Fruit fly (Drosophila melanogaster): ENCODE data around the gene CG5746.

Gene CG5746

DNA sequence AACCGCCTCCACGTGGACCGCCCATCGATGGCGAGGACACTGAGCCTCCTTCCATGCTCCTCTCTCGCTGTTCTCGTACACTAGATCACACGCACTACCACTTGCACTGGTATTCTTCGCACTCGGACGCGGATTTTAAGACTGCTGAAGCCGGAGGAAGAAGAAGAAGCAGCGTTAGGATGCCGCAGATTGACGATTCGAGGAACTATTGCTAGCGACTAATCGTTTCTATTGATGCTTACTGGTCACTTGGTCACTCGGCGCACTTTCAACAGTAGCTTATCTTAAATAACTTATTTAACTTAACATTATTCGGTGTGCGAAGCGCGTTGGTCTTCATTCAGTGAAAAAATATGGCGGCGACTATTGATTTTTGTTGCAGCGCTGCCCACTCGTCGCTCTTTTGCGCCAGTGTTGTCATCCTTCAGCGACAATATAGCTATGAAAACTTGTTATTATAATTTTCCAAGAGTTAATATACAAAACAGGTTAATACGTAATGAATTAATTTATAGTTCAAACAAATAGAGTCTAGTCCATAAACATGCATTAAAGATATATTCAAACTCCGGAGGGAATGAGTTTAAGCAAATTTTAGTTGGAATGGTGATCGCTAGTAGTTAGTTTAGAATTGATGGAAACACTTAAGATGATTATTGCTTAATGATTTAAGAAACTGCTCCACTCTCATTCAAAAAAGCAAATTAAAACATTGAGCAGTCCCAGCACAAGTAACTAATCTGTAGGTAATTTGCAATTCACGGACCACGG lies at the start of gene CG5746, which contains the start of gene CG6454:
TSS of gene CG5746 (minus strand) at position 372 of the 771 bp plus-strand sequence.
TSS of gene CG6454 (plus strand) at position 763 of the 771 bp plus-strand sequence.
- TF ChIP-seq Dll (optimal IDR thresholded peaks at IDR 0.05) (no peak), pan (optimal IDR thresholded peaks at IDR 0.05) (no peak), EcR (GFP tag; optimal IDR thresholded peaks at IDR 0.05) (no peak), CG8478 (optimal IDR thresholded peaks at IDR 0.05) (no peak)

DNA sequence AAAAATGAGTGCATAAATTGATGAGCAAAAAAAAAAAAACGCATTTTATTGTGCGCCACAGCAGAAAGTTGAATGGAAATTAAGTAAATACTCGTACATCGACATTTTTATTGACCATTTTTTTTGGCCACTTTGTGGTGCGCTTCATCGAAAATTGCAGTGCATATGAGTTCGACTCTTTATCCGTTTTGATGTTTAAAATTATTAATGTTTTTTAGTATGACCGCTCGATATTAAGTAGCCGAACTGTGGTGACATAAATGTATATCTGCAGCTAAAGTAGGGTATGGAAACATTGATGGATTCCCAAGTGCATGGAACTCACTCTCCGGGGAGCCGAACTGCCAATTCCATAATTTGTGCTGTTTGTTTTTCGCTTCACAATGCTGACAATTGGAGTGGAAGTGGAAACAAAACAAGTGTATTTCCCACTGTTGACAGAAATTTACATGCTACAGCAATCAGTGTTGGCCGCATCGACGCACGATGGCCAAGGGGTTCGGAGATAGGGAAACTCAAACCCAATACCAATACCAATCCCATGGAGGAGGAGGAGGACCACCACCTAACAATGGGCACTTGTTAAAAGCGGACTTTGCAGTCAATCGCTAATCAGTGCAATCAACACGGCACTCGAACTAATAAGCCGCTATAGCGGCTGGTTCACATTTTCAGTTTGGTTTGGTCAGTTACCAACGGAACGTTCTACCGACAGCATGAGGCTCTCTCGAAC lies 43.8 kb upstream of the CG5746 start, which contains the start of gene CG13616:
TSS of gene CG13616 (plus strand) at position 683 of the 733 bp plus-strand sequence.
- TF ChIP-seq Dll (optimal IDR thresholded peaks at IDR 0.05) (no peak), CG8478 (optimal IDR thresholded peaks at IDR 0.05) (no peak), psq (optimal IDR thresholded peaks at IDR 0.05) (no peak), EcR (GFP tag; optimal IDR thresholded peaks at IDR 0.05) (no peak), usp (GFP tag; optimal IDR thresholded peaks at IDR 0.05) (no peak), pan (optimal IDR thresholded peaks at IDR 0.05) (no peak)

DNA sequence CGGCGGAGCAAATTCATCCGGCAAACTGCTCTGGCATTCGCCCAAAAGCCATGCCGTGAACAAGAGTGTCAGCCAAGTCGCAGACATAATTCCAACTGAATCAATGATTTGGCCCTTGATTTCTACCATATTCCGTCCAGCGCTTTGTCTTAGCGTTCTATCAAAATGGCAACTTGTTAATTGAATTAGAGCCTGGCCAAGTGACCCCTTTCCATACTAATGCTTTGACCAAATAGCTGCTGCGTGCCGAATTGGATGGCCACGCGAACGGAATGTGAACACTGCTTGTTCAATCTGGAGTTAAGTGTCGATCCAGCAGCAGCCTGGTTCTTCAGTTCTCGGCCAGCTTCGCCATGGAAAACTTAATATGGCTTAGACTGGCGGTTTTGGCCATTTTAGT lies 41.6 kb upstream of the CG5746 start, which contains the start of the genes CG5768 and CG13615:
TSS of gene CG5768 (minus strand) at position 101 of the 400 bp plus-strand sequence.
TSS of gene CG13615 (plus strand) at position 280 of the 400 bp plus-strand sequence.
- TF ChIP-seq Dll (optimal IDR thresholded peaks at IDR 0.05) (no peak), pan (optimal IDR thresholded peaks at IDR 0.05) (no peak), usp (GFP tag; optimal IDR thresholded peaks at IDR 0.05) (no peak), psq (optimal IDR thresholded peaks at IDR 0.05) (no peak), EcR (GFP tag; optimal IDR thresholded peaks at IDR 0.05) (no peak), CG8478 (optimal IDR thresholded peaks at IDR 0.05) (no peak)

DNA sequence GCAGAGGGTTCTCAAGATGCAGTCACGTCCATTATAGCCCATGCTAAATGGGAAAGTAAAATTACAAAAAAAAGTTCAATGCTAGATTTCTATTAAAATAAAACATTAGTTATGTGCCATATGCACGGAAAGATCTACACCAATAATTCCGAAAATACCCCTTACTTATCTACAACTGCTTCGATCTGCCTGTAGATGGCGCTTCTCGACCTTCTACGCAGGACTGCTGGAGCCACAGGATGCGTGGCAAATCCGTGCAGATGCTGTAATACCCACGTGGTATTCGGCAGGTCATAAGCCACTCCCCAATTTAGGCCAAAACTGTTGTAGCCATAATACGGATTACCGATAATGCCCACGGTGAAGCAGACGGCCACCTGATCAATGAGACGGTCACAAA lies 37.8 kb upstream of the CG5746 start:
- TF ChIP-seq Dll (optimal IDR thresholded peaks at IDR 0.05) (no peak), CG8478 (optimal IDR thresholded peaks at IDR 0.05) (no peak), EcR (GFP tag; optimal IDR thresholded peaks at IDR 0.05) (no peak), usp (GFP tag; optimal IDR thresholded peaks at IDR 0.05) (no peak), pan (optimal IDR thresholded peaks at IDR 0.05) (no peak), psq (optimal IDR thresholded peaks at IDR 0.05) (no peak)

DNA sequence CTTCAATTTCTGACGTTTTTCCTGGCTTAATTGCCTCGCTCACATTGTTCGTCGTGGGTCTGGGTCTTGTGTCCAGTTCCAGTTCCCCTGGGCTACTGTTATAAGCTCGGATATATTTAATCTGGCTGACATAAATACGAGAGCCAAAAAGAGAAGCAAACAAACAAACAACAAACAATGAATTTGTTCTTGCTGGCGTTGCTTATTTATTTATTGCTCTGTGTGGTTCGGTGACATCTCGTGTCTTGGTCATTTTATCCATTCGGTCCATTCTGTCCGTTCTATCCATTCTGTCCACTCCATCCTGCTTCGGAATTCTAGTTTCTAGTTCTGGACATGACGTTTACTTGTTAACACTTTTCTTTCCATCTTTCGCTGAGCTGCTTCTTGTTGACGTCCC lies 36.4 kb upstream of the CG5746 start, which contains the start of gene CG17780:
TSS of gene CG17780 (minus strand) at position 101 of the 400 bp plus-strand sequence.
- TF ChIP-seq EcR (GFP tag; optimal IDR thresholded peaks at IDR 0.05) = no peak
- TF ChIP-seq usp (GFP tag; optimal IDR thresholded peaks at IDR 0.05) = no peak
- no peak for TF ChIP-seq Dll (optimal IDR thresholded peaks at IDR 0.05)
- TF ChIP-seq psq (optimal IDR thresholded peaks at IDR 0.05) = no peak
- no peak for TF ChIP-seq CG8478 (optimal IDR thresholded peaks at IDR 0.05)
- TF ChIP-seq pan (optimal IDR thresholded peaks at IDR 0.05) = no peak

DNA sequence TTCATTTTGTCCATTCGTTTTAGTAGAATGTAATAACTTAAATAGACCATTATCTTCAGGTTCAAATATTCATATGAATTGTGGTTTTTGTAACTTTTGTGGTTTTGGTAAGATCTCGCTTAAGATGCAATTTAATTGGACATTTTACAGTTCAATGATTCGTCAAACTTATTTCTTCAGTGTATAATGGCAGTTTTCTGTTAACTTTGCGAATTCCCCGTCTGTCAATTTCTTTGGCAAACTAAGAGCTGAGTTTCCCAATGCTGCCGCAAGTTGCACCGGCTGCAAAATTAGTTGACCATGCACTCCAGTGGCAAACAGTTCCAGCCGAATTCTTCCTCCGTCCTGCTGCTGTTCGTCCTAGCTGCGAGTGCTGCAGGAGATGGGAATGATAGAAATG lies 28.0 kb upstream of the CG5746 start, which contains the start of gene CG33342:
TSS of gene CG33342 (plus strand) at position 301 of the 400 bp plus-strand sequence.
- TF ChIP-seq CG8478 (optimal IDR thresholded peaks at IDR 0.05) (no peak), Dll (optimal IDR thresholded peaks at IDR 0.05) (no peak), usp (GFP tag; optimal IDR thresholded peaks at IDR 0.05) (no peak), EcR (GFP tag; optimal IDR thresholded peaks at IDR 0.05) (no peak), pan (optimal IDR thresholded peaks at IDR 0.05) (no peak), psq (optimal IDR thresholded peaks at IDR 0.05) (no peak)

DNA sequence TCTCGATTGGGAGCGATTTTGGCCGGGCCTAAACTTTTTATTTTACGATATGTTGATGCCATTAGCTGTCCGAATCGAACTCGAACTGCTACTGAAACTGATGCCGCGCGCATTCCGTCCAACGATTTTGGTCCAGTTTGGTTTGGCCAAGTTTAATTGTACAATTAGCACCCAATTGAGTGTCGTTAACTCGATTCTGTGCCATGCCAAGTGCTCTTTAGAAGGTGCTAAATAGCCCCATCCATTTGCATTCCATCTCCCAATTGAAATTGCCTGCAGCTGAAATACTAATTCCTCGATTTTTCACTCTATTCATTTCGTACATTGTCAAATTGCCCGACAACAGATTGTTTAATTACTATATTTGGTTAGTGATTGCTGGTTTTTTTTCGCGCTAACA lies 27.0 kb upstream of the CG5746 start, which contains the start of gene CG17781:
TSS of gene CG17781 (minus strand) at position 101 of the 400 bp plus-strand sequence.
- TF ChIP-seq pan (optimal IDR thresholded peaks at IDR 0.05) (no peak), EcR (GFP tag; optimal IDR thresholded peaks at IDR 0.05) (no peak), usp (GFP tag; optimal IDR thresholded peaks at IDR 0.05) (no peak), Dll (optimal IDR thresholded peaks at IDR 0.05) (no peak), CG8478 (optimal IDR thresholded peaks at IDR 0.05) (no peak), psq (optimal IDR thresholded peaks at IDR 0.05) (no peak)

DNA sequence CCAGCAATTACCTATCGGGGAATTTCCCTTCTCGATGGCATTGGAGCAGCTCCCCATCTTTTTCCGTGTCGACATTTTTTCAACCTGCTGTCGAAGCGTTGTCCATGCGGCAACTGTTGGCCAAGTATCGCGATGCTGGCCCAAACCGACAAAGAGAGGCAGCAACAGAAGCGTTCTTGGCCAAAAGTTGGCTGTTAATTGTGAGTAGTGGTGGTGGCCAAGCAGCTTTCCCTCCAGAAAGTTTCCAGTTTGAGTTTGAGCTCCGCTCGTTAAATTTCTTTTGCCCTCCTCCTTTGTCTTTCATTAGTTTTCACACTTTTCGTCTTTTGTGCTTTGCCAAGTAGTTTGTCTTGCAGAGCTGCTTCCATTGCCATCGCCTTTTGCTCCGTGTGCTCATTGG lies 24.1 kb upstream of the CG5746 start, which contains the start of gene CG17782:
TSS of gene CG17782 (minus strand) at position 101 of the 400 bp plus-strand sequence.
- TF ChIP-seq Dll (optimal IDR thresholded peaks at IDR 0.05) (no peak), CG8478 (optimal IDR thresholded peaks at IDR 0.05) (no peak), pan (optimal IDR thresholded peaks at IDR 0.05) (no peak), EcR (GFP tag; optimal IDR thresholded peaks at IDR 0.05) (no peak), usp (GFP tag; optimal IDR thresholded peaks at IDR 0.05) (no peak), psq (optimal IDR thresholded peaks at IDR 0.05) (no peak)

DNA sequence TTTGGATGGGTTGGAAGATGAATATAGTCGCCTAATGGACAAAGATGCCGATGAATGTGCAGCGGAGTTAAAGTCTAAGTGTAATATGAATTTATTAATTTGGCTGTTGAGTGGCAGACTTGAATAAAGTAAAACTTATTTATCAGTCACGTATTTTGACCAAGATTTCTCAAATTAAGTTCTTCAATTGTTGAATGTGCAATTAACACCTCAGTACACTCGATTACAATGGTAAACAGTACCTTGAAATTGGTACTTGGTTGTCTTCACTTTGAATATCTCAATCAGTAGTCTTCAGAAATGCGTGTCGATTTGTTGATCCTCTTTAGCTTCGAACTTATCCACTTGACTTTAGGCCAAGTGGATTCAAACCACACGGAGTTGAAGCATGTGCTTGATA lies 20.7 kb upstream of the CG5746 start, which contains the start of gene CG13614:
TSS of gene CG13614 (plus strand) at position 301 of the 400 bp plus-strand sequence.
- TF ChIP-seq usp (GFP tag; optimal IDR thresholded peaks at IDR 0.05) (no peak), psq (optimal IDR thresholded peaks at IDR 0.05) (no peak), Dll (optimal IDR thresholded peaks at IDR 0.05) (no peak), CG8478 (optimal IDR thresholded peaks at IDR 0.05) (no peak), pan (optimal IDR thresholded peaks at IDR 0.05) (no peak), EcR (GFP tag; optimal IDR thresholded peaks at IDR 0.05) (no peak)

DNA sequence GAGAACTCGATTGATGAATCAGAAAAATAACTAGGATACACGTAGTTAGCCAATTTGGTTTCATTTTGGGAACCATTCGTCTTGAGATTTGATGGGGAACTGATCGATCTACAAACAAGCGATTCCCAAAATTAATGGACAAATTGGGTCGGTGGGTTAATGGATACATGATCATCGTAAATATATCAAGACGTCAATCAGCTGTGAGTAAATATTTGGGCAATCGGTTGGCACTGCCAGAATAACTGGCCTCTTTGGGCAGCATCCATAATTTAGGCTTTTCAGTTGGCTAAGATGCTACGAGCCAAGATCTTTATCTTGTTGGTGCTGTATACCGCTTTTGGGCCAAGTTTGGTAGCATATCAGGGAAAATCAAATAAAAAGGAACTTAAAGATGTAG lies 19.5 kb upstream of the CG5746 start, which contains the start of the genes CG42812 and CG33341:
TSS of gene CG42812 (minus strand) at position 101 of the 400 bp plus-strand sequence.
TSS of gene CG33341 (plus strand) at position 295 of the 400 bp plus-strand sequence.
- TF ChIP-seq CG8478 (optimal IDR thresholded peaks at IDR 0.05) = no peak

DNA sequence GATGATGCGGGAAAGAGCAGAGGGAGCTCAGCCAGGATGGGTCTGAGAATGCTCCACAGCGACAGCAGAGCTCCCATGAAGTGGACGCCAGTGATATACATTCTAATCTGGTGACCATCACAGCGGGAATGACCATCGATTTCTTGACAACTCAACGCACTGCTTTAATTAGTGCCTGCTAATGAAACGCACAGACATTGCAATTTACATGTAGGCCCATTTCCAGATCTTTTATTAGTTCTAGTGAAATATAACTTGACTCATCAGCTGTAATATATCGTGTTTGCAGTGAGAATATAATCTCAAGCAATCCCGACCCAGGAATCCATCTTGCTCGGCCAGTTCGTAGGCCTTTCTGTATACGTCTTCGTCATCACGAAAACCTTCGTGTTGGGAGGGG lies 18.5 kb upstream of the CG5746 start, which contains the start of gene CG42811:
TSS of gene CG42811 (minus strand) at position 101 of the 400 bp plus-strand sequence.
- no peak for TF ChIP-seq psq (optimal IDR thresholded peaks at IDR 0.05)
- TF ChIP-seq pan (optimal IDR thresholded peaks at IDR 0.05) = no peak
- no peak for TF ChIP-seq EcR (GFP tag; optimal IDR thresholded peaks at IDR 0.05)
- TF ChIP-seq usp (GFP tag; optimal IDR thresholded peaks at IDR 0.05) = no peak
- no peak for TF ChIP-seq Dll (optimal IDR thresholded peaks at IDR 0.05)
- no peak for TF ChIP-seq CG8478 (optimal IDR thresholded peaks at IDR 0.05)
